Worm (Caenorhabditis elegans) whole organism, L3 larva: ENCODE data around the gene ZK688.1.

ENCODE experiments used
- ceh-82 ChIP-seq: fragments of 150-350 bp; optimal IDR thresholded peaks from 2 replicates; lab custom pipeline; 2014; ENCODE audit warnings: missing biosample characterization, missing genetic modification characterization
- nhr-25 ChIP-seq: sonication (generic microtip); optimal IDR thresholded peaks from 2 replicates; lab custom pipeline; 2017; ENCODE audit warnings: missing biosample characterization, missing genetic modification characterization

DNA sequence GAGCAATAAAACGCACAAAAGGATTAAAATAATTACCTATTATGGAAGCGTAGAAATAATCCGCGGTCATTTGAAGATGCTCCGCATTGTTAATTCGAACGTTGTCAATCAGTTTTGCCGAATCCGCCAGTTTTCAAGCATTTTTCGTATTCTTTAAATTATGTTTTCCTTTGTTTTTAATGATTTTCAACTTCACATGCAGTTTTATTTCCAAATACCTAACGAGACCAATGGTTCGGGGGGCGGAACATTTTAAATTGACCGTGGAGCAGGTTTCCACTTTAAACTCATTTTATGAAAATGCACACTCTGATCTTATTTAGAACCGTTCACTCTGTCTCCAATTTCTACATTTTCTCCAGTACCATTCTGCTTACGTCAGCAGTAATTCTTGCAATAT is 14.6 kb upstream of the ZK688.1 start, which contains the start of gene ZK688.4:
- TF ChIP-seq ceh-82 (tag; lab: Kevin White, UChicago) (no peak), nhr-25 (tag; lab: Kevin White, UChicago) (no peak)
